Worm (Caenorhabditis elegans): ENCODE results near the gene K08H10.6.

ce11 chrV:10019934-10020333 is 24.2 kb upstream of the K08H10.6 start:
- TF ChIP-seq vab-7 (GFP tag; IDR thresholded peaks at IDR 0.05), result 0 out of 2 replicates have a peak, but pooled peaks have one; percentile 20
- TF ChIP-seq daf-16 (GFP tag; optimal IDR thresholded peaks at IDR 0.05), result peak in 1 of 2 experiments; percentile 63
- peak; percentile 85 for TF ChIP-seq daf-16 (tag; optimal IDR thresholded peaks at IDR 0.05)
- TF ChIP-seq lin-13 (GFP tag; optimal IDR thresholded peaks at IDR 0.05), result no peak
- no peak for TF ChIP-seq unc-39 (tag; optimal IDR thresholded peaks at IDR 0.05)
- TF ChIP-seq snpc-4 (tag; optimal IDR thresholded peaks at IDR 0.05), result no peak
- TF ChIP-seq nhr-41 (GFP tag; IDR thresholded peaks at IDR 0.05), result no peak
- TF ChIP-seq arid-1 (GFP tag; conservative IDR thresholded peaks at IDR 0.05), result no peak
- peak in 1 of 2 experiments; percentile 36 for TF ChIP-seq hif-1 (tag; optimal IDR thresholded peaks at IDR 0.05)
- no peak for TF ChIP-seq mxl-2 (GFP tag; conservative IDR thresholded peaks at IDR 0.05)
- TF ChIP-seq tra-1 (GFP tag; IDR thresholded peaks at IDR 0.05), result no peak
- no peak for TF ChIP-seq nhr-76 (tag; optimal IDR thresholded peaks at IDR 0.05)
- no peak for TF ChIP-seq dmd-8 (GFP tag; IDR thresholded peaks at IDR 0.05)
